Fruit fly (Drosophila melanogaster) whole organism, wandering third instar larva: Measurements from ENCODE around the gene CG14275.

Experiments used
- Hr78 ChIP-seq: fragments of >200 bp; optimal IDR thresholded peaks from 2 replicates; lab custom pipeline; 2017; ENCODE audit warnings: missing biosample characterization, missing genetic modification characterization
- tai ChIP-seq: sonication (Bioruptor generic); optimal IDR thresholded peaks from 2 replicates; lab custom pipeline; 2016; ENCODE audit warnings: missing biosample characterization, missing genetic modification characterization

dm6 chr2L:8279400-8280065, 47.7 kb upstream of the CG14275 start:
- peak; percentile 92 for TF ChIP-seq tai (GFP tag; lab: Kevin White, UChicago)
- TF ChIP-seq Hr78 (GFP tag; lab: Kevin White, UChicago), result no peak
